Worm (Caenorhabditis elegans) whole organism, mixed stage, embryonic: ENCODE measurements around the gene srsx-30.

Experiments used
- ces-1 ChIP-seq: fragments of 150-350 bp; optimal IDR thresholded peaks from 2 replicates; lab custom pipeline; 2014; ENCODE audit warnings: missing biosample characterization, missing genetic modification reagents, missing genetic modification characterization
- drap-1 ChIP-seq: fragments of 200-800 bp; sonication (Bioruptor generic); optimal IDR thresholded peaks from 3 replicates; lab custom pipeline; 2018; ENCODE audit warnings: mild to moderate bottlenecking, missing genetic modification characterization, missing compliant biosample characterization
- elt-3 ChIP-seq: fragments of 150-350 bp; optimal IDR thresholded peaks from 2 replicates; lab custom pipeline; 2014; ENCODE audit warnings: missing biosample characterization, missing genetic modification characterization
- lin-13 ChIP-seq: fragments of 150-350 bp; optimal IDR thresholded peaks from 2 replicates; lab custom pipeline; 2014; ENCODE audit warnings: missing biosample characterization, missing genetic modification characterization
- mab-5 ChIP-seq: fragments of 150-350 bp; optimal IDR thresholded peaks from 2 replicates; lab custom pipeline; 2014; ENCODE audit warnings: missing biosample characterization, missing genetic modification characterization
- mep-1 ChIP-seq: fragments of 150-350 bp; optimal IDR thresholded peaks from 2 replicates; lab custom pipeline; 2017; ENCODE audit warnings: missing biosample characterization, missing genetic modification reagents, missing genetic modification characterization, inconsistent platforms
- nhr-237 ChIP-seq: fragments of 150-350 bp; optimal IDR thresholded peaks from 2 replicates; lab custom pipeline; 2014; ENCODE audit warnings: missing biosample characterization, missing genetic modification characterization
- nhr-28 ChIP-seq: fragments of 150-350 bp; optimal IDR thresholded peaks from 2 replicates; lab custom pipeline; 2014; ENCODE audit warnings: missing biosample characterization, missing genetic modification characterization
- pha-4 ChIP-seq: fragments of 150-350 bp; optimal IDR thresholded peaks from 2 replicates; lab custom pipeline; 2018; ENCODE audit warnings: missing biosample characterization, missing genetic modification reagents, missing genetic modification characterization
- snpc-4 ChIP-seq: fragments of 150-350 bp; optimal IDR thresholded peaks from 2 replicates; lab custom pipeline; 2014; ENCODE audit warnings: missing biosample characterization, missing genetic modification characterization
- tbx-8 ChIP-seq: fragments of 200-800 bp; sonication (Bioruptor generic); optimal IDR thresholded peaks from 2 replicates; lab custom pipeline; 2018; ENCODE audit warnings: mild to moderate bottlenecking, missing genetic modification characterization, moderate library complexity, missing compliant biosample characterization
- zip-8 ChIP-seq: fragments of 150-350 bp; optimal IDR thresholded peaks from 2 replicates; lab custom pipeline; 2014; ENCODE audit warnings: missing biosample characterization, missing genetic modification characterization
- ztf-11 ChIP-seq: fragments of 150-350 bp; optimal IDR thresholded peaks from 2 replicates; lab custom pipeline; 2014; ENCODE audit warnings: missing biosample characterization, missing genetic modification characterization

DNA sequence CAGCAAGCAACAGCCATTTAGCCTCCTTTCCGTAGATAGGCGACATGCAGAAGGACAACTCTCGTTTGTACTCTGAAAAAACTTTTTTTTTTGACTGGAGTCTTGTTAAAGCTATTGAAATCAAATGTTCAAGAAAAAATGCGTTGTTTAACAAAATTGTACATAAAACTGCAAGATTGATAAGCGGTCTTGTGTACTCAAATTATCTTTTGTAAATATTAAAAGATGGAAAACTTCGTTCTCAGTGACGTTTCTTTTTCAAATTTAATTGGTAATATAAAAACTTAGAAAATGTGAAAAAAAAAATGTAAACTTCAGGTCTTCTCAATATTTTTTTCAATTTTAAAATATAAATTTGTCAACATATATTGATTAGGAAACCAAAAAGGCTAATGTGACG lies 47.5 kb upstream of the srsx-30 start:
- TF ChIP-seq lin-13 (tag; lab: Kevin White, UChicago) (no peak), tbx-8 (GFP tag; lab: Kevin White, UChicago) (no peak), zip-8 (tag; lab: Kevin White, UChicago) (no peak), ztf-11 (tag; lab: Kevin White, UChicago) (no peak), mep-1 (no peak), snpc-4 (tag; lab: Kevin White, UChicago) (no peak), drap-1 (GFP tag; lab: Kevin White, UChicago) (no peak), nhr-28 (no peak), ces-1 (GFP tag; lab: Kevin White, UChicago) (no peak), elt-3 (tag; lab: Kevin White, UChicago) (no peak), pha-4 (no peak), mab-5 (tag; lab: Kevin White, UChicago) (no peak), nhr-237 (tag; lab: Kevin White, UChicago) (no peak)
